Fruit fly (Drosophila melanogaster) whole organism, embryonic: Measurements from ENCODE around the gene CG33269.

Experiments used
- ATbp ChIP-seq: fragments of 200-800 bp; sonication (Bioruptor generic); optimal IDR thresholded peaks from 2 replicates; lab custom pipeline; 2017; ENCODE audit warnings: missing biosample characterization, mild to moderate bottlenecking, missing genetic modification characterization, missing genetic modification reagents
- Ada2b ChIP-seq: fragments of 200-800 bp; sonication (Bioruptor generic); IDR thresholded peaks from 2 replicates; pipeline ENCODE4 v1.3.6; 2022; ENCODE audit warnings: missing biosample characterization, missing genetic modification characterization
- Atf6 ChIP-seq: fragments of 200-800 bp; sonication (Bioruptor generic); IDR thresholded peaks from 2 replicates; pipeline ENCODE4 v1.3.6; 2022; ENCODE audit warnings: missing biosample characterization, missing genetic modification characterization
- B-H2 ChIP-seq: fragments of 200-800 bp; sonication (Bioruptor generic); optimal IDR thresholded peaks from 2 replicates; lab custom pipeline; 2018; ENCODE audit warnings: missing biosample characterization, mild to moderate bottlenecking, missing genetic modification characterization
- BtbVII ChIP-seq: fragments of 200-800 bp; sonication (Bioruptor generic); optimal IDR thresholded peaks from 3 replicates; lab custom pipeline; 2017; ENCODE audit warnings: missing biosample characterization, mild to moderate bottlenecking, missing genetic modification characterization
- CG10654 ChIP-seq: fragments of 200-800 bp; sonication (Bioruptor generic); optimal IDR thresholded peaks from 2 replicates; lab custom pipeline; 2016; ENCODE audit warnings: missing biosample characterization, missing genetic modification characterization
- CG11247 ChIP-seq: fragments of 200-800 bp; sonication (Bioruptor generic); IDR thresholded peaks from 2 replicates; pipeline ENCODE4 v1.3.6; 2022; ENCODE audit warnings: missing biosample characterization, missing genetic modification characterization
- CG11696 ChIP-seq: fragments of 200-800 bp; sonication (Bioruptor generic); IDR thresholded peaks from 2 replicates; pipeline ENCODE4 v1.3.6; 2022; ENCODE audit warnings: missing biosample characterization, missing genetic modification characterization
- CG13894 ChIP-seq: fragments of 200-800 bp; sonication (Bioruptor generic); optimal IDR thresholded peaks from 3 replicates; lab custom pipeline; 2018; ENCODE audit warnings: missing biosample characterization, mild to moderate bottlenecking, missing genetic modification characterization, moderate library complexity
- CG15269 ChIP-seq: fragments of 200-800 bp; sonication (Bioruptor generic); optimal IDR thresholded peaks from 2 replicates; lab custom pipeline; 2018; ENCODE audit warnings: missing biosample characterization, mild to moderate bottlenecking, missing genetic modification characterization, moderate library complexity
- CG17568 ChIP-seq: fragments of 200-800 bp; sonication (Bioruptor generic); optimal IDR thresholded peaks from 2 replicates; lab custom pipeline; 2018; ENCODE audit warnings: missing biosample characterization, mild to moderate bottlenecking, missing genetic modification characterization, moderate library complexity
- CG1792 ChIP-seq: fragments of 200-800 bp; sonication (Bioruptor generic); optimal IDR thresholded peaks from 2 replicates; lab custom pipeline; 2016; ENCODE audit warnings: missing biosample characterization, missing genetic modification characterization
- CG2678 ChIP-seq: fragments of 200-800 bp; sonication (Bioruptor generic); optimal IDR thresholded peaks from 3 replicates; lab custom pipeline; 2019; ENCODE audit warnings: missing biosample characterization, mild to moderate bottlenecking, missing genetic modification characterization, moderate library complexity
- CG6175 ChIP-seq: fragments of 200-800 bp; sonication (Bioruptor generic); IDR thresholded peaks from 3 replicates; pipeline ENCODE4 v1.3.6; 2022; ENCODE audit warnings: missing biosample characterization, missing genetic modification characterization
- CG7372 ChIP-seq: fragments of 200-800 bp; sonication (Bioruptor generic); IDR thresholded peaks from 2 replicates; pipeline ENCODE4 v1.3.6; 2022; ENCODE audit warnings: missing biosample characterization, missing genetic modification characterization
- CG7839 ChIP-seq: fragments of 200-800 bp; sonication (Bioruptor generic); optimal IDR thresholded peaks from 3 replicates; lab custom pipeline; 2018; ENCODE audit warnings: missing biosample characterization, mild to moderate bottlenecking, missing genetic modification characterization, moderate library complexity
- CG8290 ChIP-seq, 3 experiments: fragments of 200-800 bp; sonication (Bioruptor generic); optimal IDR thresholded peaks; 2 replicates each; lab custom pipeline; 2016 to 2019; ENCODE audit warnings: missing biosample characterization in 3 of 3, missing genetic modification characterization in 3 of 3, mild to moderate bottlenecking in 2 of 3, moderate library complexity in 1 of 3
- CG9817 ChIP-seq: fragments of 200-800 bp; sonication (Bioruptor generic); optimal IDR thresholded peaks from 2 replicates; lab custom pipeline; 2018; ENCODE audit warnings: missing biosample characterization, mild to moderate bottlenecking, missing genetic modification characterization, moderate library complexity
- Camta ChIP-seq: fragments of 200-800 bp; sonication (Bioruptor generic); optimal IDR thresholded peaks from 2 replicates; lab custom pipeline; 2016; ENCODE audit warnings: missing biosample characterization, missing genetic modification characterization
- D ChIP-seq, 2 experiments: fragments of 200-800 bp in 1 of 2; fragments of >200 bp in 1 of 2; sonication (Bioruptor generic) in 1 of 2; optimal IDR thresholded peaks; 2 replicates in 1 of 2; 3 replicates in 1 of 2; lab custom pipeline; 2017; ENCODE audit warnings: mild to moderate bottlenecking in 1 of 2, missing biosample characterization in 1 of 2, missing genetic modification characterization in 1 of 2, missing genetic modification reagents in 1 of 2
- D19B ChIP-seq: fragments of 200-800 bp; sonication (Bioruptor generic); optimal IDR thresholded peaks from 2 replicates; lab custom pipeline; 2017; ENCODE audit warnings: missing biosample characterization, mild to moderate bottlenecking, missing genetic modification characterization
- Dip2 ChIP-seq: fragments of 200-800 bp; sonication (Bioruptor generic); IDR thresholded peaks from 2 replicates; pipeline ENCODE4 v1.3.6; 2022; ENCODE audit warnings: missing biosample characterization, missing genetic modification characterization
- Hand ChIP-seq: fragments of 200-800 bp; sonication (Bioruptor generic); optimal IDR thresholded peaks from 2 replicates; lab custom pipeline; 2017; ENCODE audit warnings: mild to moderate bottlenecking, missing biosample characterization, missing genetic modification reagents, missing genetic modification characterization
- Jarid2 ChIP-seq: fragments of 200-800 bp; sonication (Bioruptor generic); optimal IDR thresholded peaks from 3 replicates; lab custom pipeline; 2017; ENCODE audit warnings: mild to moderate bottlenecking, missing biosample characterization, missing genetic modification reagents, missing genetic modification characterization
- Kr ChIP-seq: fragments of 200-800 bp; sonication (Bioruptor generic); optimal IDR thresholded peaks from 2 replicates; lab custom pipeline; 2017; ENCODE audit warnings: missing biosample characterization, mild to moderate bottlenecking, missing genetic modification characterization
- MBD-R2 ChIP-seq: fragments of 200-800 bp; sonication (Bioruptor generic); IDR thresholded peaks from 2 replicates; pipeline ENCODE4 v1.3.6; 2022; ENCODE audit warnings: missing biosample characterization, missing genetic modification characterization
- Mrtf ChIP-seq: fragments of 200-800 bp; sonication (Bioruptor generic); IDR thresholded peaks from 3 replicates; pipeline ENCODE4 v1.3.6; 2022; ENCODE audit warnings: missing biosample characterization, missing genetic modification characterization
- Sox102F ChIP-seq: fragments of 200-800 bp; sonication (Bioruptor generic); optimal IDR thresholded peaks from 2 replicates; lab custom pipeline; 2018; ENCODE audit warnings: missing biosample characterization, mild to moderate bottlenecking, missing genetic modification characterization, moderate library complexity
- Xbp1 ChIP-seq: fragments of 200-800 bp; sonication (Bioruptor generic); optimal IDR thresholded peaks from 3 replicates; lab custom pipeline; 2016; ENCODE audit warnings: missing biosample characterization, mild to moderate bottlenecking, missing genetic modification characterization
- bab2 ChIP-seq: fragments of 200-800 bp; sonication (Bioruptor generic); optimal IDR thresholded peaks from 2 replicates; lab custom pipeline; 2016; ENCODE audit warnings: missing biosample characterization, missing genetic modification characterization
- btn ChIP-seq: fragments of 200-800 bp; sonication (Bioruptor generic); optimal IDR thresholded peaks from 2 replicates; lab custom pipeline; 2016; ENCODE audit warnings: missing biosample characterization, missing genetic modification characterization
- danr ChIP-seq: fragments of 200-800 bp; sonication (Bioruptor generic); IDR thresholded peaks from 2 replicates; pipeline ENCODE4 v1.3.6; 2022; ENCODE audit warnings: missing biosample characterization, missing genetic modification characterization
- dm ChIP-seq: fragments of 200-800 bp; sonication (Bioruptor generic); optimal IDR thresholded peaks from 3 replicates; lab custom pipeline; 2016; ENCODE audit warnings: missing biosample characterization, missing genetic modification characterization
- dpn ChIP-seq, 2 experiments: fragments of 200-800 bp; sonication (Bioruptor generic); optimal IDR thresholded peaks; 3 replicates each; lab custom pipeline; 2016; ENCODE audit warnings: missing biosample characterization in 2 of 2, missing genetic modification characterization in 2 of 2
- dysf ChIP-seq: fragments of 200-800 bp; sonication (Bioruptor generic); IDR thresholded peaks from 3 replicates; pipeline ENCODE4 v1.3.6; 2022; ENCODE audit warnings: missing biosample characterization, missing genetic modification characterization
- ems ChIP-seq: fragments of 200-800 bp; sonication (Bioruptor generic); optimal IDR thresholded peaks from 3 replicates; lab custom pipeline; 2016; ENCODE audit warnings: missing biosample characterization, missing genetic modification characterization
- gem ChIP-seq: fragments of 200-800 bp; sonication (Bioruptor generic); optimal IDR thresholded peaks from 2 replicates; lab custom pipeline; 2019; ENCODE audit warnings: missing biosample characterization, mild to moderate bottlenecking, missing genetic modification characterization, moderate library complexity
- hb ChIP-seq: fragments of 200-800 bp; sonication (Bioruptor generic); IDR thresholded peaks from 3 replicates; pipeline ENCODE4 v1.3.6; 2022; ENCODE audit warnings: missing biosample characterization, missing genetic modification characterization; ENCODE audit not compliant: partially characterized antibody
- her ChIP-seq: fragments of 200-800 bp; sonication (Bioruptor generic); optimal IDR thresholded peaks from 2 replicates; lab custom pipeline; 2016; ENCODE audit warnings: missing biosample characterization, missing genetic modification characterization
- insv ChIP-seq, 2 experiments: fragments of 200-800 bp; sonication (Bioruptor generic); optimal IDR thresholded peaks; 3 replicates each; lab custom pipeline; 2016 to 2018; ENCODE audit warnings: missing biosample characterization in 2 of 2, missing genetic modification characterization in 2 of 2
- jing ChIP-seq: fragments of 200-800 bp; sonication (Bioruptor generic); optimal IDR thresholded peaks from 2 replicates; lab custom pipeline; 2018; ENCODE audit warnings: missing biosample characterization, mild to moderate bottlenecking, missing genetic modification characterization
- odd ChIP-seq: fragments of 200-800 bp; sonication (Bioruptor generic); optimal IDR thresholded peaks from 2 replicates; lab custom pipeline; 2017; ENCODE audit warnings: missing biosample characterization, mild to moderate bottlenecking, missing genetic modification characterization
- pho ChIP-seq: fragments of 200-800 bp; sonication (Bioruptor generic); optimal IDR thresholded peaks from 2 replicates; lab custom pipeline; 2016; ENCODE audit warnings: missing biosample characterization, missing genetic modification characterization
- slbo ChIP-seq: fragments of 200-800 bp; sonication (Bioruptor generic); IDR thresholded peaks from 2 replicates; pipeline ENCODE4 v1.3.6; 2022; ENCODE audit warnings: missing biosample characterization, missing genetic modification characterization
- sug ChIP-seq: fragments of 200-800 bp; optimal IDR thresholded peaks from 2 replicates; lab custom pipeline; 2019; ENCODE audit warnings: missing biosample characterization, mild to moderate bottlenecking, missing genetic modification characterization, moderate library complexity
- trh ChIP-seq: fragments of 200-800 bp; sonication (Bioruptor generic); optimal IDR thresholded peaks from 2 replicates; lab custom pipeline; 2016; ENCODE audit warnings: missing biosample characterization, missing genetic modification characterization
- zfh1 ChIP-seq: fragments of 200-800 bp; sonication (Bioruptor generic); IDR thresholded peaks from 3 replicates; pipeline ENCODE4 v1.3.6; 2022; ENCODE audit warnings: missing biosample characterization, missing genetic modification characterization

Gene CG33269

DNA sequence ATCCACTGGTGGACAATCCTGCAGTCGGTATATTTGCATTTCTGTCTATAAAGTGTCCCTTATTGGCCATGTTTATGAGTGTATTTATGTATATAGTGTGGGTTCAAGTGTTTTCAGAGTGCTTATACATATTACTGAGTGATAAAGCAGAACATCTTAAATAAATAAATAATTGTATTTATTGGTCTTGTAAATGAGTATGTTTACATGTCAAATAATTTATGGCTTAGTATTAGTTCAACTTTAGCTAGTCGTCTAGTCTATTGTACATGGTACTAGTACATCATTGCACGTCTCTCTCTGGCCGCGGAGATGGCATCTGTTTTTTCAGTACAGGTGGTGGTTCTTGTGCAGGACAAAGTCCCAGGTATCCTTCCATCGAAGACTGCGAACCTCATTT is 2.0 kb upstream of the CG33269 start, which contains the start of gene CG32086:
Gene CG32086 (minus strand): TSS at position 101 of the 400 bp plus-strand sequence.
- TF ChIP-seq CG7372 (GFP tag; lab: Robert Waterston, UW) (no peak), Dip2 (GFP tag; lab: Robert Waterston, UW) (no peak), zfh1 (GFP tag; lab: Robert Waterston, UW) (no peak), D (optimal IDR thresholded peaks at IDR 0.05; lab: Kevin White, UChicago) (no peak), D (GFP tag; optimal IDR thresholded peaks at IDR 0.05; lab: Kevin White, UChicago) (no peak), Xbp1 (GFP tag; lab: Kevin White, UChicago) (no peak), CG10654 (GFP tag; lab: Kevin White, UChicago) (no peak), D19B (GFP tag; lab: Kevin White, UChicago) (no peak), sug (tag; lab: Kevin White, UChicago) (no peak), jing (GFP tag; lab: Kevin White, UChicago) (no peak), ems (GFP tag; lab: Kevin White, UChicago) (no peak), slbo (no peak), MBD-R2 (no peak), CG6175 (GFP tag; lab: Robert Waterston, UW) (no peak)
- TF ChIP-seq, all 482 proteins: peak for 0

DNA sequence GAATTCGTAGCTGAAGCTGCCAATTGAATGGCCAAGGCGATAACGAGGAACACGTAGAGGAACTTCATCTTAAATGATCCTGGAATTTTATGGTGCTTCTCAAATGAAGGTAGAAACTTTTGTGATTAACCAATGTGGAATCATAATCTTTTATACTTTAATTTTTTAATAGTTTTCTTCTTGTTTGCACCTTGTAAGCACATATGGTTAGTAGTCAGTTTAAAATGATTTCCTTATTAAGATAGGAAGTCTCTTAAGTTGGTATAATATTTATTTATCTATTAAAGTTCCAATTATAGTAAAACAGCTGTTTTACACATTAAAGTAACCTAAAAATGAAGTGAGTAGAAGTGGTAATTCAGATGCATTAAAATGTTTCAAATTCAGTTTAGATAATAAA is 1.1 kb downstream of the CG33269 start, which contains the start of gene CG43391:
Gene CG43391 (minus strand): TSS at position 101 of the 400 bp plus-strand sequence.
- no peak for TF ChIP-seq Kr
- TF ChIP-seq hb (GFP tag; lab: Robert Waterston, UW) = no peak
- no peak for TF ChIP-seq CG7839 (tag; lab: Kevin White, UChicago)
- TF ChIP-seq, all 482 proteins: peak for 0

DNA sequence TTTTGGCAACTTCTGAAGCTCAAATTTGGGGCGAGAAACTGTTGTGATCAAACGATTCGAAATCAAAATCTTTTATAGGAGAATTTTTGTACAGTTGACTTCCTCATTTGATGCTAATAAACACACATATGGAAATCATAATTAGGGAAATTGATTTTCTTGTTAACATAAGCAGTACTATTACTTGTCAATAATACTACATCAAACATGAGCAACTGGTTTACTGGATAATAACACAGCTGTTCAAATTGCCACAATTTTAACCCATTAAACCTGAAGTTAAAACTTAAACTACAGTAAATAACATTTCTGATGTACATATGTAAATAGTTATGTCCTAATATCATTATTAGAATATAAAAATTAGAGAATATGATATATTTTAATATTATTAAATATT is 2.1 kb downstream of the CG33269 start, which contains the start of gene CG43390:
Gene CG43390 (minus strand): TSS at position 32 of the 400 bp plus-strand sequence.
- TF ChIP-seq Atf6 (GFP tag; lab: Robert Waterston, UW) (peak; percentile 69), dysf (GFP tag; lab: Robert Waterston, UW) (peak; percentile 51; the same call in 1 of the 3 replicates), Hand (GFP tag; lab: Kevin White, UChicago) (peak; percentile 46), CG11247 (peak; percentile 28; the same call in 1 of the 2 replicates), dpn (GFP tag; optimal IDR thresholded peaks at IDR 0.05; lab: Kevin White, UChicago) (peak in 1 of 2 experiments; percentile 31), trh (GFP tag; lab: Kevin White, UChicago) (peak; percentile 2), Ada2b (GFP tag; lab: Robert Waterston, UW) (no peak), CG2678 (tag; lab: Kevin White, UChicago) (peak; percentile 83), CG1792 (GFP tag; lab: Kevin White, UChicago) (peak; percentile 11), btn (GFP tag; lab: Kevin White, UChicago) (no peak), CG11696 (GFP tag; lab: Robert Waterston, UW) (0 out of 2 replicates have a peak, but pooled peaks have one; percentile 21), CG15269 (peak; percentile 72), Mrtf (GFP tag; lab: Robert Waterston, UW) (no peak), her (GFP tag; lab: Kevin White, UChicago) (peak; percentile 16), CG13894 (peak; percentile 79), danr (GFP tag; lab: Robert Waterston, UW) (peak; percentile 9; the same call in 1 of the 2 replicates), Sox102F (GFP tag; lab: Kevin White, UChicago) (peak; percentile 31), CG8290 (GFP tag; optimal IDR thresholded peaks at IDR 0.05; lab: Kevin White, UChicago) (no peak), CG8290 (tag; optimal IDR thresholded peaks at IDR 0.05; lab: Kevin White, UChicago) (peak in 1 of 2 experiments; percentile 96), insv (GFP tag; optimal IDR thresholded peaks at IDR 0.05; lab: Kevin White, UChicago) (peak in 1 of 2 experiments; percentile 45), ATbp (GFP tag; lab: Kevin White, UChicago) (peak; percentile 69), dm (no peak), bab2 (GFP tag; lab: Kevin White, UChicago) (peak; percentile 35), BtbVII (GFP tag; lab: Kevin White, UChicago) (peak; percentile 83), gem (tag; lab: Kevin White, UChicago) (peak; percentile 59), CG9817 (tag; lab: Kevin White, UChicago) (peak; percentile 40), B-H2 (GFP tag; lab: Kevin White, UChicago) (peak; percentile 69), odd (GFP tag; lab: Kevin White, UChicago) (peak; percentile 52), pho (GFP tag; lab: Kevin White, UChicago) (peak; percentile 27), Jarid2 (GFP tag; lab: Kevin White, UChicago) (peak; percentile 2), Camta (GFP tag; lab: Kevin White, UChicago) (peak; percentile 7), CG17568 (peak; percentile 62)
